Worm (Caenorhabditis elegans) whole organism, L1 larva: Measurements from ENCODE around the gene manf-1.

Source experiments
- blmp-1 ChIP-seq: fragments of 150-350 bp; optimal IDR thresholded peaks from 2 replicates; lab custom pipeline; 2014; ENCODE audit warnings: missing biosample characterization, missing genetic modification characterization
- nhr-237 ChIP-seq: fragments of 150-350 bp; optimal IDR thresholded peaks from 2 replicates; lab custom pipeline; 2014; ENCODE audit warnings: missing biosample characterization, missing genetic modification characterization
- unc-30 ChIP-seq: sonication (generic microtip); optimal IDR thresholded peaks from 2 replicates; lab custom pipeline; 2017; ENCODE audit warnings: missing biosample characterization, missing genetic modification characterization

DNA sequence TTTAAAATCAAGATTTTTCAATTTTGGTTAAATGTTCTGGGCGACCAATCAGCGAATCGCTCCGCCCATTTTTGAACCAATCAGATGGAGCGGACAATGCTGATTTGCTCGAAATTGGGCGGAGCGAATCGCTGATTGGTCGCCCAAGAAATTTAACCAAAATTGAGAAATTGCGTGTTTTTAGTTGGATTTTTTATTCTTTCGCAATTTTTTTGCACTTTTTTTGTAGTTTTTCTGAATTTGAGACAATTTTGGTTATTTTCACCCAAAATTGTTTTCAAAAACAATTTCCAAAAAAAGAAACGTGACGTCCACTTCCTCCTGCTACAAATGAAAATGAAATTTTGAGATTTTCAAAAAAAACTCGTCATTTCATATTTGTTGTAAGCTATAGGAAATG, 41.6 kb downstream of the manf-1 start, which contains the start of gene dml-1:
- TF ChIP-seq nhr-237 (tag; lab: Kevin White, UChicago) (no peak), blmp-1 (no peak), unc-30 (tag; lab: Kevin White, UChicago) (no peak)
